Worm (Caenorhabditis elegans): ENCODE results near the gene ntl-3.

DNA sequence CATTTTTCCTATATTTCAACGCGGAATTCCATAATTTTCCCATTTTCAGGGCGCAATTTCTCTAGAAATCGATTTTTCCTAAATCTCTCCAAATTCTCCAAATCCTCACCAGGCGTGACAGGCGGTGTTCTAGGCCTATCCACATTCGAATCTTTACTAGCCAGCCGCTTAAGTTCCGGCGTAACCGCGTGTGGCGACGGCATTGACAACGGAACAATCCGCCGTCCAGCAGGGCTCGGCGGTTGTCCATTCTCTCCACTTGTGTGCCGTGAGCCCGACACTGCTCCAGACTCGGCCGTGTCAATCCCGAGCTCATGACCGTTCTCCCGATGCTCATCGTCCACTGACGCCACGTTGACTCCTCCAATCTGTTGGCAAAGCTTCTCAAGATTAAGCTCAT lies 3.3 kb downstream of the ntl-3 start:
- TF ChIP-seq hpl-2 (GFP tag; optimal IDR thresholded peaks at IDR 0.05): no peak
- no peak for TF ChIP-seq aha-1 (tag; optimal IDR thresholded peaks at IDR 0.05)
- no peak for TF ChIP-seq ceh-63 (GFP tag; optimal IDR thresholded peaks at IDR 0.05)
- no peak for TF ChIP-seq lsy-2 (tag; optimal IDR thresholded peaks at IDR 0.05)
- no peak for TF ChIP-seq fkh-4 (tag; optimal IDR thresholded peaks at IDR 0.05; ENCODE audit: borderline replicate concordance)
- TF ChIP-seq nhr-237 (tag; optimal IDR thresholded peaks at IDR 0.05): no peak
- no peak for TF ChIP-seq alr-1 (tag; optimal IDR thresholded peaks at IDR 0.05; ENCODE audit: borderline replicate concordance)

Measured in whole organism, L1 larva.